Fruit fly (Drosophila melanogaster) whole organism, embryonic: ENCODE measurements around the gene Obp99b.

ENCODE experiments used
- CG10267 ChIP-seq: fragments of 200-800 bp; sonication (Bioruptor generic); optimal IDR thresholded peaks from 2 replicates; lab custom pipeline; 2018; ENCODE audit warnings: missing biosample characterization, mild to moderate bottlenecking, missing genetic modification characterization, moderate library complexity
- CG10366 ChIP-seq: fragments of 200-800 bp; sonication (Bioruptor generic); IDR thresholded peaks from 2 replicates; pipeline ENCODE4 v1.3.6; 2022; ENCODE audit warnings: missing biosample characterization, missing genetic modification characterization
- CG11504 ChIP-seq: fragments of 200-800 bp; sonication (Bioruptor generic); optimal IDR thresholded peaks from 3 replicates; lab custom pipeline; 2019; ENCODE audit warnings: missing biosample characterization, mild to moderate bottlenecking, missing genetic modification characterization, moderate library complexity
- CG12659 ChIP-seq: fragments of 200-800 bp; sonication (Bioruptor generic); optimal IDR thresholded peaks from 3 replicates; lab custom pipeline; 2017; ENCODE audit warnings: mild to moderate bottlenecking, missing biosample characterization, missing genetic modification reagents, missing genetic modification characterization
- CG12744 ChIP-seq: fragments of 200-800 bp; sonication (Bioruptor generic); optimal IDR thresholded peaks from 2 replicates; lab custom pipeline; 2016; ENCODE audit warnings: missing biosample characterization, missing genetic modification characterization
- CG17186 ChIP-seq: fragments of 200-800 bp; sonication (Bioruptor generic); optimal IDR thresholded peaks from 3 replicates; lab custom pipeline; 2017; ENCODE audit warnings: missing biosample characterization, missing genetic modification reagents, missing genetic modification characterization
- CG17568 ChIP-seq: fragments of 200-800 bp; sonication (Bioruptor generic); optimal IDR thresholded peaks from 2 replicates; lab custom pipeline; 2018; ENCODE audit warnings: missing biosample characterization, mild to moderate bottlenecking, missing genetic modification characterization, moderate library complexity
- CG17802 ChIP-seq: fragments of 200-800 bp; sonication (Bioruptor generic); optimal IDR thresholded peaks from 2 replicates; lab custom pipeline; 2018; ENCODE audit warnings: missing biosample characterization, mild to moderate bottlenecking, missing genetic modification characterization, moderate library complexity
- CG34422 ChIP-seq: fragments of 200-800 bp; sonication (Bioruptor generic); IDR thresholded peaks from 3 replicates; pipeline ENCODE4 v1.3.6; 2022; ENCODE audit warnings: missing biosample characterization, missing genetic modification characterization
- CG6683 ChIP-seq: fragments of 200-800 bp; sonication (Bioruptor generic); optimal IDR thresholded peaks from 2 replicates; lab custom pipeline; 2017; ENCODE audit warnings: missing biosample characterization, mild to moderate bottlenecking, missing genetic modification characterization, missing genetic modification reagents
- CG8478 ChIP-seq: fragments of >200 bp; optimal IDR thresholded peaks from 2 replicates; lab custom pipeline; 2018
- CrebB ChIP-seq: fragments of 200-800 bp; sonication (Bioruptor generic); optimal IDR thresholded peaks from 3 replicates; lab custom pipeline; 2018; ENCODE audit warnings: missing biosample characterization, mild to moderate bottlenecking, missing genetic modification characterization
- HmgD ChIP-seq: fragments of 200-800 bp; sonication (Bioruptor generic); optimal IDR thresholded peaks from 3 replicates; lab custom pipeline; 2016; ENCODE audit warnings: missing biosample characterization, missing genetic modification characterization
- Jarid2 ChIP-seq: fragments of 200-800 bp; sonication (Bioruptor generic); optimal IDR thresholded peaks from 3 replicates; lab custom pipeline; 2017; ENCODE audit warnings: mild to moderate bottlenecking, missing biosample characterization, missing genetic modification reagents, missing genetic modification characterization
- NC2β ChIP-seq: fragments of 200-800 bp; sonication (Bioruptor generic); optimal IDR thresholded peaks from 2 replicates; lab custom pipeline; 2016; ENCODE audit warnings: missing biosample characterization, missing genetic modification characterization
- NFAT ChIP-seq: fragments of 200-800 bp; sonication (Bioruptor generic); IDR thresholded peaks from 2 replicates; pipeline ENCODE4 v1.3.6; 2022; ENCODE audit warnings: missing biosample characterization, missing genetic modification characterization
- Oaz ChIP-seq: fragments of 200-800 bp; sonication (Bioruptor generic); IDR thresholded peaks from 2 replicates; pipeline ENCODE4 v1.3.6; 2022; ENCODE audit warnings: missing biosample characterization, missing genetic modification characterization
- Opbp ChIP-seq: fragments of 200-800 bp; sonication (Bioruptor generic); IDR thresholded peaks from 3 replicates; pipeline ENCODE4 v1.3.6; 2022; ENCODE audit warnings: missing biosample characterization, missing genetic modification characterization; ENCODE audit not compliant: partially characterized antibody
- Ravus ChIP-seq: fragments of 200-800 bp; sonication (Bioruptor generic); IDR thresholded peaks from 2 replicates; pipeline ENCODE4 v1.3.6; 2022; ENCODE audit warnings: missing biosample characterization, missing genetic modification characterization
- Side ChIP-seq: fragments of 200-800 bp; sonication (Bioruptor generic); optimal IDR thresholded peaks from 2 replicates; lab custom pipeline; 2016; ENCODE audit warnings: missing biosample characterization, missing genetic modification characterization
- Ssrp ChIP-seq: fragments of 200-800 bp; sonication (Bioruptor generic); optimal IDR thresholded peaks from 2 replicates; lab custom pipeline; 2018; ENCODE audit warnings: missing biosample characterization, mild to moderate bottlenecking, missing genetic modification characterization, moderate library complexity
- Vsx1 ChIP-seq: fragments of 200-800 bp; sonication (Bioruptor generic); optimal IDR thresholded peaks from 2 replicates; lab custom pipeline; 2017; ENCODE audit warnings: missing biosample characterization, mild to moderate bottlenecking, missing genetic modification characterization, missing genetic modification reagents
- aop ChIP-seq: fragments of 200-800 bp; sonication (Bioruptor generic); IDR thresholded peaks from 2 replicates; pipeline ENCODE4 v1.3.6; 2022; ENCODE audit warnings: missing biosample characterization, missing genetic modification characterization
- ap ChIP-seq: fragments of 200-800 bp; sonication (Bioruptor generic); IDR thresholded peaks from 2 replicates; pipeline ENCODE4 v1.3.6; 2022; ENCODE audit warnings: missing biosample characterization, missing genetic modification characterization
- bigmax ChIP-seq: fragments of 200-800 bp; sonication (Bioruptor generic); optimal IDR thresholded peaks from 2 replicates; lab custom pipeline; 2018; ENCODE audit warnings: missing biosample characterization, mild to moderate bottlenecking, missing genetic modification characterization
- br ChIP-seq: fragments of >200 bp; optimal IDR thresholded peaks from 2 replicates; lab custom pipeline; 2017
- caup ChIP-seq: fragments of 200-800 bp; sonication (Bioruptor generic); optimal IDR thresholded peaks from 3 replicates; lab custom pipeline; 2017; ENCODE audit warnings: missing biosample characterization, mild to moderate bottlenecking, missing genetic modification characterization, moderate library complexity; ENCODE audit not compliant: severe bottlenecking
- chinmo ChIP-seq: fragments of 200-800 bp; sonication (Bioruptor generic); IDR thresholded peaks from 4 replicates; pipeline ENCODE4 v1.3.6; 2022; ENCODE audit warnings: missing biosample characterization, missing genetic modification characterization; ENCODE audit not compliant: partially characterized antibody
- crol ChIP-seq: fragments of 200-800 bp; sonication (Bioruptor generic); IDR thresholded peaks from 2 replicates; pipeline ENCODE4 v1.3.6; 2022; ENCODE audit warnings: missing biosample characterization, missing genetic modification characterization
- disco-r ChIP-seq: fragments of 200-800 bp; sonication (Bioruptor generic); optimal IDR thresholded peaks from 2 replicates; lab custom pipeline; 2016; ENCODE audit warnings: missing biosample characterization, missing genetic modification characterization
- dpn ChIP-seq, 2 experiments: fragments of 200-800 bp; sonication (Bioruptor generic); optimal IDR thresholded peaks; 3 replicates each; lab custom pipeline; 2016; ENCODE audit warnings: missing biosample characterization in 2 of 2, missing genetic modification characterization in 2 of 2
- ems ChIP-seq: fragments of 200-800 bp; sonication (Bioruptor generic); optimal IDR thresholded peaks from 3 replicates; lab custom pipeline; 2016; ENCODE audit warnings: missing biosample characterization, missing genetic modification characterization
- gfzf ChIP-seq: fragments of 200-800 bp; sonication (Bioruptor generic); optimal IDR thresholded peaks from 2 replicates; lab custom pipeline; 2016; ENCODE audit warnings: missing biosample characterization, mild to moderate bottlenecking, missing genetic modification characterization, moderate library complexity
- grau ChIP-seq: fragments of 200-800 bp; optimal IDR thresholded peaks from 3 replicates; lab custom pipeline; 2019; ENCODE audit warnings: missing biosample characterization, mild to moderate bottlenecking, missing genetic modification characterization, moderate library complexity
- ham ChIP-seq: fragments of 200-800 bp; sonication (Bioruptor generic); IDR thresholded peaks from 2 replicates; pipeline ENCODE4 v1.3.6; 2022; ENCODE audit warnings: missing biosample characterization, missing genetic modification characterization
- oc ChIP-seq: fragments of 200-800 bp; sonication (Bioruptor generic); optimal IDR thresholded peaks from 2 replicates; lab custom pipeline; 2018; ENCODE audit warnings: missing biosample characterization, mild to moderate bottlenecking, missing genetic modification characterization, moderate library complexity
- odd ChIP-seq: fragments of 200-800 bp; sonication (Bioruptor generic); optimal IDR thresholded peaks from 2 replicates; lab custom pipeline; 2017; ENCODE audit warnings: missing biosample characterization, mild to moderate bottlenecking, missing genetic modification characterization
- onecut ChIP-seq: fragments of 200-800 bp; sonication (Bioruptor generic); IDR thresholded peaks from 2 replicates; pipeline ENCODE4 v1.3.6; 2022; ENCODE audit warnings: missing biosample characterization, missing genetic modification characterization
- otp ChIP-seq: fragments of 200-800 bp; sonication (Bioruptor generic); IDR thresholded peaks from 3 replicates; pipeline ENCODE4, ENCODE4 v1.3.6; 2022; ENCODE audit warnings: missing biosample characterization, missing genetic modification characterization
- peb ChIP-seq: fragments of 200-800 bp; sonication (Bioruptor generic); IDR thresholded peaks from 2 replicates; pipeline ENCODE4 v1.3.6; 2022; ENCODE audit warnings: missing biosample characterization, missing genetic modification characterization
- salm ChIP-seq: fragments of 200-800 bp; sonication (Bioruptor generic); optimal IDR thresholded peaks from 2 replicates; lab custom pipeline; 2018; ENCODE audit warnings: missing biosample characterization, mild to moderate bottlenecking, missing genetic modification characterization
- scrt ChIP-seq: fragments of 200-800 bp; sonication (Bioruptor generic); optimal IDR thresholded peaks from 2 replicates; lab custom pipeline; 2018; ENCODE audit warnings: missing biosample characterization, mild to moderate bottlenecking, missing genetic modification characterization, moderate library complexity
- sens ChIP-seq: fragments of 200-800 bp; sonication (Bioruptor generic); peaks from one replicate; lab custom pipeline; 2016; ENCODE audit warnings: missing biosample characterization, missing genetic modification characterization
- slou ChIP-seq: fragments of 200-800 bp; sonication (Bioruptor generic); optimal IDR thresholded peaks from 3 replicates; lab custom pipeline; 2016; ENCODE audit warnings: missing biosample characterization, missing genetic modification characterization
- slp2 ChIP-seq: fragments of 200-800 bp; sonication (Bioruptor generic); optimal IDR thresholded peaks from 2 replicates; lab custom pipeline; 2016; ENCODE audit warnings: missing biosample characterization, missing genetic modification characterization
- sr ChIP-seq: fragments of 200-800 bp; sonication (Bioruptor generic); IDR thresholded peaks from 3 replicates; pipeline ENCODE4 v1.3.6; 2022; ENCODE audit warnings: missing biosample characterization, missing genetic modification characterization
- unc-4 ChIP-seq: fragments of 200-800 bp; sonication (Bioruptor generic); IDR thresholded peaks from 2 replicates; pipeline ENCODE4 v1.3.6; 2022; ENCODE audit warnings: missing biosample characterization, missing genetic modification characterization; ENCODE audit not compliant: partially characterized antibody
- unpg ChIP-seq: fragments of 200-800 bp; sonication (Bioruptor generic); optimal IDR thresholded peaks from 3 replicates; lab custom pipeline; 2018; ENCODE audit warnings: missing biosample characterization, mild to moderate bottlenecking, missing genetic modification characterization, moderate library complexity
- vvl ChIP-seq: fragments of 200-800 bp; sonication (Bioruptor generic); IDR thresholded peaks from 2 replicates; pipeline ENCODE4 v1.3.6; 2022; ENCODE audit warnings: missing biosample characterization, missing genetic modification characterization
- wor ChIP-seq: fragments of 200-800 bp; sonication (Bioruptor generic); IDR thresholded peaks from 2 replicates; pipeline ENCODE4 v1.3.6; 2022; ENCODE audit warnings: missing biosample characterization, missing genetic modification characterization
- z ChIP-seq: fragments of 200-800 bp; sonication (Bioruptor generic); IDR thresholded peaks from 3 replicates; pipeline ENCODE4 v1.3.6; 2022; ENCODE audit warnings: missing biosample characterization, missing genetic modification characterization

Gene Obp99b

DNA sequence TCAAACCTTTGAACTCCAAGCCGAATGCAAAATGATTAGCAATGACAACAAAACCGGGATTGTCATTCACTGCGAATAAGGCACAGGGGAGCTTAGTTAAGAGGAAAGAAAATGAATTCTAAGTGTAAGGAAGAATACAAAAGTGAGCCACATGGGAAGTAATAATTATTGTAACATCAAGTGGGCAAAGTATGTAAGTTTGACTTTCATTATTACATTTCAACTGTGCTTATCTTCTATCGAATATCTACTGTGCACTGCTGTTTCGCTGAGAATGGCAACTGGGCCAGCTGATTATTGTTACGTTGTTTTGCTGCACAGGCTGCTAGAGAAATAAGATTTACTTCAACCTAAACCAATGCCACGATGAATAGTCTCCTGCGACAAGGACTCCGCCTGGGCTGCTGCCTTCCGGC, 20.0 kb upstream of the Obp99b start, which contains the start of the genes CG7601 and CIA30 (continued):
- peak; percentile 100 for TF ChIP-seq Ravus (GFP tag; lab: Robert Waterston, UW)
- peak; percentile 100 for TF ChIP-seq ap (GFP tag; lab: Robert Waterston, UW)
- peak; percentile 91 for TF ChIP-seq CG17802 (tag; lab: Kevin White, UChicago)
- TF ChIP-seq unc-4 (GFP tag; lab: Robert Waterston, UW): peak; percentile 35; the same call in 1 of the 2 replicates
- peak; percentile 98 for TF ChIP-seq slou (GFP tag; lab: Kevin White, UChicago)
- peak; percentile 99 for TF ChIP-seq dpn (GFP tag; optimal IDR thresholded peaks at IDR 0.05; lab: Kevin White, UChicago)
- peak; percentile 97 for TF ChIP-seq CG11504 (tag; lab: Kevin White, UChicago)
- peak; percentile 95 for TF ChIP-seq oc (tag; lab: Kevin White, UChicago)
- TF ChIP-seq gfzf (GFP tag; lab: Kevin White, UChicago): peak; percentile 40
- peak; percentile 100 for TF ChIP-seq CG34422 (GFP tag; lab: Robert Waterston, UW)
- no peak for TF ChIP-seq Jarid2
- TF ChIP-seq Side: peak; percentile 99

DNA sequence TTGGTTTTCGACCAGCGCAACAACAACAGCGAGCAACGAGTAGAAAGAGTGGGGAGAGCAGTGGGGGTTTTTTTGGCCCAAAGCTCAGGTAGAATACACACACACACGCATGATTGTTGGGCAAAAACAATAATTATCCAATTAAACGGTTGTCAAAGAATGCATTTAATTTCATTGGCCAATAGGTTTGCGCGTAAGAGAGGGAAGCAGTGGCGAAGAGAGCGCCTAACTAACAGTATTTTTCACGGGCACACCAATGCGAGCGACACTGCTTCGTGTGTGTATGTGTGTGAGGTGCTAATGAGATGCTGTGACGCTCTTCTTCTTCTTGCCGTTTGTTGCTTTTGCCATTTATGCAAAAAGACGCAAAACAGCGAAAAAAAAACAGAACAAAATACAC, 9.6 kb upstream of the Obp99b start:
- TF ChIP-seq CG12744 (GFP tag; lab: Kevin White, UChicago) (no peak), br (no peak), Oaz (GFP tag; lab: Robert Waterston, UW) (no peak), otp (GFP tag; lab: Robert Waterston, UW) (no peak), odd (GFP tag; lab: Kevin White, UChicago) (no peak), salm (tag; lab: Kevin White, UChicago) (no peak), slp2 (GFP tag; lab: Kevin White, UChicago) (no peak), caup (no peak), aop (GFP tag; lab: Robert Waterston, UW) (no peak), CG17186 (GFP tag; lab: Kevin White, UChicago) (no peak), sens (GFP tag; lab: Kevin White, UChicago) (peak; percentile 26), onecut (GFP tag; lab: Robert Waterston, UW) (no peak), sr (GFP tag; lab: Robert Waterston, UW) (no peak), crol (no peak), Opbp (GFP tag; lab: Robert Waterston, UW) (no peak), scrt (no peak), chinmo (GFP tag; lab: Robert Waterston, UW) (0 out of 4 replicates have a peak, but pooled peaks have one; percentile 52), CG12659 (no peak), CG10267 (tag; lab: Kevin White, UChicago) (no peak), CG10366 (GFP tag; lab: Robert Waterston, UW) (no peak), CrebB (tag; lab: Kevin White, UChicago) (no peak), ham (GFP tag; lab: Robert Waterston, UW) (no peak), bigmax (no peak), vvl (peak; percentile 38; the same call in 1 of the 2 replicates), NFAT (GFP tag; lab: Robert Waterston, UW) (no peak), HmgD (GFP tag; lab: Kevin White, UChicago) (no peak), CG8478 (lab: Kevin White, UChicago) (no peak), CG17568 (no peak), peb (GFP tag; lab: Robert Waterston, UW) (no peak), unpg (GFP tag; lab: Kevin White, UChicago) (no peak), NC2β (GFP tag; lab: Kevin White, UChicago) (no peak), grau (tag; lab: Kevin White, UChicago) (no peak), wor (no peak), ems (GFP tag; lab: Kevin White, UChicago) (no peak), CG6683 (GFP tag; lab: Kevin White, UChicago) (no peak), z (GFP tag; lab: Robert Waterston, UW) (no peak), Ssrp (tag; lab: Kevin White, UChicago) (no peak), Vsx1 (GFP tag; lab: Kevin White, UChicago) (no peak), disco-r (no peak)
